Worm (Caenorhabditis elegans) whole organism, L4 larva: ENCODE data around the gene npr-8.

Source experiments
- F10B5.3 ChIP-seq: sonication (generic microtip); optimal IDR thresholded peaks from 2 replicates; lab custom pipeline; 2016; ENCODE audit warnings: mild to moderate bottlenecking, missing genetic modification characterization, missing compliant biosample characterization
- F26F4.8 ChIP-seq: fragments of 200-800 bp; sonication (Bioruptor generic); conservative IDR thresholded peaks from 2 replicates; pipeline ENCODE4 v1.3.6; 2022; ENCODE audit warnings: missing genetic modification characterization, missing compliant biosample characterization
- F44E2.7 ChIP-seq: fragments of 200-800 bp; sonication (Bioruptor generic); IDR thresholded peaks from 2 replicates; pipeline ENCODE4 v2.1.2; 2022; ENCODE audit warnings: missing genetic modification characterization, missing compliant biosample characterization
- F49E8.2 ChIP-seq: sonication (generic microtip); optimal IDR thresholded peaks from 2 replicates; lab custom pipeline; 2016; ENCODE audit warnings: missing compliant biosample characterization, mild to moderate bottlenecking, missing genetic modification characterization, borderline replicate concordance
- R02D3.7 ChIP-seq: fragments of 150-350 bp; sonication (generic microtip); optimal IDR thresholded peaks from 3 replicates; lab custom pipeline; 2014; ENCODE audit warnings: missing biosample characterization, missing genetic modification characterization
- Y48G9A.11 ChIP-seq: fragments of 200-800 bp; sonication (Bioruptor generic); IDR thresholded peaks from 2 replicates; pipeline ENCODE4 v1.3.6; 2022; ENCODE audit warnings: missing genetic modification reagents, missing genetic modification characterization, missing compliant biosample characterization
- Y5F2A.4 ChIP-seq: fragments of 200-800 bp; sonication (Bioruptor generic); optimal IDR thresholded peaks from 2 replicates; lab custom pipeline; 2018; ENCODE audit warnings: mild to moderate bottlenecking, missing genetic modification characterization, missing compliant biosample characterization
- ZK337.2 ChIP-seq: fragments of 200-800 bp; sonication (Bioruptor generic); IDR thresholded peaks from 2 replicates; pipeline ENCODE4 v1.3.6; 2022; ENCODE audit warnings: missing genetic modification reagents, missing genetic modification characterization, missing compliant biosample characterization
- ZK546.5 ChIP-seq, 2 experiments: sonication (generic microtip); optimal IDR thresholded peaks; 2 replicates each; lab custom pipeline; 2017; ENCODE audit warnings: missing biosample characterization in 2 of 2, missing genetic modification characterization in 2 of 2
- ama-1 ChIP-seq: fragments of 150-350 bp; optimal IDR thresholded peaks from 2 replicates; lab custom pipeline; 2014; ENCODE audit warnings: inconsistent platforms, mixed read lengths
- arid-1 ChIP-seq: fragments of 200-800 bp; sonication (Bioruptor generic); conservative IDR thresholded peaks from 2 replicates; pipeline ENCODE4 v1.3.6; 2022; ENCODE audit warnings: missing genetic modification reagents, missing genetic modification characterization, missing compliant biosample characterization
- attf-4 ChIP-seq: sonication (generic microtip); optimal IDR thresholded peaks from 3 replicates; lab custom pipeline; 2017; ENCODE audit warnings: missing biosample characterization, missing genetic modification characterization
- ceh-20 ChIP-seq: fragments of 200-800 bp; sonication (Bioruptor generic); IDR thresholded peaks from 2 replicates; pipeline ENCODE4 v1.3.6; 2022; ENCODE audit warnings: missing genetic modification reagents, missing genetic modification characterization, missing compliant biosample characterization
- ceh-82 ChIP-seq: sonication (generic microtip); optimal IDR thresholded peaks from 2 replicates; lab custom pipeline; 2017; ENCODE audit warnings: missing biosample characterization, missing genetic modification characterization
- ces-1 ChIP-seq: fragments of 150-350 bp; sonication (generic microtip); optimal IDR thresholded peaks from 4 replicates; lab custom pipeline; 2014; ENCODE audit warnings: missing biosample characterization, missing genetic modification reagents, missing genetic modification characterization
- cey-2 ChIP-seq: sonication (generic microtip); optimal IDR thresholded peaks from 3 replicates; lab custom pipeline; 2017; ENCODE audit warnings: missing genetic modification characterization, mild to moderate bottlenecking, missing compliant biosample characterization, antibody characterized with exemption, borderline replicate concordance; ENCODE audit not compliant: insufficient read depth
- ctbp-1 ChIP-seq: fragments of 200-800 bp; sonication (Bioruptor generic); IDR thresholded peaks from 2 replicates; pipeline ENCODE4 v1.3.6; 2022; ENCODE audit warnings: missing genetic modification reagents, missing genetic modification characterization, missing compliant biosample characterization
- daf-12 ChIP-seq: fragments of 150-350 bp; optimal IDR thresholded peaks from 2 replicates; lab custom pipeline; 2014; ENCODE audit warnings: missing biosample characterization, missing genetic modification reagents, missing genetic modification characterization
- daf-8 ChIP-seq: fragments of 200-800 bp; sonication (Bioruptor generic); IDR thresholded peaks from 2 replicates; pipeline ENCODE4 v1.3.6; 2022; ENCODE audit warnings: missing genetic modification characterization, missing compliant biosample characterization
- dmd-8 ChIP-seq: fragments of 200-800 bp; sonication (Bioruptor generic); IDR thresholded peaks from 2 replicates; pipeline ENCODE4 v1.3.6; 2022; ENCODE audit warnings: missing genetic modification characterization, missing compliant biosample characterization
- dve-1 ChIP-seq: sonication (generic microtip); optimal IDR thresholded peaks from 2 replicates; lab custom pipeline; 2017; ENCODE audit warnings: antibody characterized with exemption, mild to moderate bottlenecking, missing genetic modification characterization, missing compliant biosample characterization; ENCODE audit not compliant: insufficient read depth
- egl-27 ChIP-seq: sonication (generic microtip); optimal IDR thresholded peaks from 3 replicates; lab custom pipeline; 2017; ENCODE audit warnings: missing biosample characterization, missing genetic modification reagents, missing genetic modification characterization
- egl-43 ChIP-seq: fragments of 200-800 bp; sonication (Bioruptor generic); IDR thresholded peaks from 2 replicates; pipeline ENCODE4 v1.3.6; 2022; ENCODE audit warnings: missing genetic modification reagents, missing genetic modification characterization, missing compliant biosample characterization
- fkh-10 ChIP-seq: fragments of 150-350 bp; optimal IDR thresholded peaks from 2 replicates; lab custom pipeline; 2014; ENCODE audit warnings: missing biosample characterization, missing genetic modification reagents, missing genetic modification characterization
- fos-1 ChIP-seq: fragments of 150-350 bp; optimal IDR thresholded peaks from 2 replicates; lab custom pipeline; 2014; ENCODE audit warnings: missing biosample characterization, missing genetic modification characterization
- gei-8 ChIP-seq: fragments of 200-800 bp; sonication (Bioruptor generic); optimal IDR thresholded peaks from 2 replicates; lab custom pipeline; 2018; ENCODE audit warnings: mild to moderate bottlenecking, missing genetic modification characterization, missing compliant biosample characterization
- hif-1 ChIP-seq, 2 experiments: sonication (generic microtip); optimal IDR thresholded peaks; 2 replicates each; lab custom pipeline; 2016 to 2017; ENCODE audit warnings: missing compliant biosample characterization in 2 of 2, missing genetic modification characterization in 2 of 2, missing genetic modification reagents in 2 of 2, missing genotype in 2 of 2, mild to moderate bottlenecking in 1 of 2
- hlh-30 ChIP-seq: sonication (generic microtip); optimal IDR thresholded peaks from 2 replicates; lab custom pipeline; 2017; ENCODE audit warnings: antibody characterized with exemption, mild to moderate bottlenecking, missing genetic modification characterization, missing compliant biosample characterization; ENCODE audit not compliant: insufficient read depth
- hmg-1.1 ChIP-seq: fragments of 200-800 bp; sonication (Bioruptor generic); IDR thresholded peaks from 2 replicates; pipeline ENCODE4 v1.3.6; 2022; ENCODE audit warnings: missing genetic modification reagents, missing genetic modification characterization, missing compliant biosample characterization
- lin-1 ChIP-seq: fragments of 200-800 bp; sonication (Bioruptor generic); IDR thresholded peaks from 2 replicates; pipeline ENCODE4 v1.3.6; 2022; ENCODE audit warnings: missing genetic modification reagents, missing genetic modification characterization, missing compliant biosample characterization
- lin-38 ChIP-seq: fragments of 200-800 bp; sonication (Bioruptor generic); IDR thresholded peaks from 2 replicates; pipeline ENCODE4 v1.3.6; 2022; ENCODE audit warnings: missing genetic modification reagents, missing genetic modification characterization, missing compliant biosample characterization
- lir-3 ChIP-seq: sonication (generic microtip); optimal IDR thresholded peaks from 2 replicates; lab custom pipeline; 2016; ENCODE audit warnings: mild to moderate bottlenecking, missing genetic modification characterization, missing compliant biosample characterization
- madf-9 ChIP-seq: fragments of 200-800 bp; sonication (Bioruptor generic); conservative IDR thresholded peaks from 2 replicates; pipeline ENCODE4 v1.3.6; 2022; ENCODE audit warnings: missing genetic modification reagents, missing genetic modification characterization, missing compliant biosample characterization
- mdt-29 ChIP-seq: fragments of 200-800 bp; sonication (Bioruptor generic); IDR thresholded peaks from 2 replicates; pipeline ENCODE4 v1.3.6; 2022; ENCODE audit warnings: missing genetic modification reagents, missing genetic modification characterization, missing compliant biosample characterization
- nhr-10 ChIP-seq: fragments of 150-350 bp; optimal IDR thresholded peaks from 2 replicates; lab custom pipeline; 2014; ENCODE audit warnings: missing biosample characterization, missing genetic modification characterization
- nhr-11 ChIP-seq: fragments of 150-350 bp; optimal IDR thresholded peaks from 2 replicates; lab custom pipeline; 2014; ENCODE audit warnings: missing biosample characterization, missing genetic modification characterization
- nhr-237 ChIP-seq: sonication (generic microtip); optimal IDR thresholded peaks from 2 replicates; lab custom pipeline; 2017; ENCODE audit warnings: missing biosample characterization, missing genetic modification characterization
- nhr-25 ChIP-seq: sonication (generic microtip); optimal IDR thresholded peaks from 2 replicates; lab custom pipeline; 2017; ENCODE audit warnings: missing genetic modification characterization, mild to moderate bottlenecking, missing compliant biosample characterization, antibody characterized with exemption, moderate library complexity, borderline replicate concordance; ENCODE audit not compliant: insufficient read depth
- nhr-77 ChIP-seq: fragments of 150-350 bp; optimal IDR thresholded peaks from 2 replicates; lab custom pipeline; 2014; ENCODE audit warnings: missing biosample characterization, missing genetic modification characterization
- pqm-1 ChIP-seq: sonication (generic microtip); optimal IDR thresholded peaks from 2 replicates; lab custom pipeline; 2017; ENCODE audit warnings: missing biosample characterization, missing genetic modification characterization
- rbr-2 ChIP-seq: sonication (generic microtip); optimal IDR thresholded peaks from 2 replicates; lab custom pipeline; 2016; ENCODE audit warnings: missing genotype, missing genetic modification characterization, missing compliant biosample characterization
- snpc-4 ChIP-seq: fragments of 150-350 bp; optimal IDR thresholded peaks from 2 replicates; lab custom pipeline; 2014; ENCODE audit warnings: missing biosample characterization, missing genetic modification characterization
- spr-1 ChIP-seq: sonication (generic microtip); optimal IDR thresholded peaks from 2 replicates; lab custom pipeline; 2016; ENCODE audit warnings: mild to moderate bottlenecking, missing genetic modification characterization, missing compliant biosample characterization
- spr-3 ChIP-seq: fragments of 200-800 bp; sonication (Bioruptor generic); optimal IDR thresholded peaks from 2 replicates; lab custom pipeline; 2018; ENCODE audit warnings: mild to moderate bottlenecking, missing genetic modification characterization, missing compliant biosample characterization
- tag-97 ChIP-seq: fragments of 200-800 bp; sonication (Bioruptor generic); IDR thresholded peaks from 2 replicates; pipeline ENCODE4 v1.3.6; 2022; ENCODE audit warnings: missing genetic modification characterization, missing compliant biosample characterization
- tra-1 ChIP-seq: fragments of 200-800 bp; sonication (Bioruptor generic); IDR thresholded peaks from 2 replicates; pipeline ENCODE4 v1.3.6; 2022; ENCODE audit warnings: missing genetic modification reagents, missing genetic modification characterization, missing compliant biosample characterization
- unc-39 ChIP-seq: sonication (generic microtip); optimal IDR thresholded peaks from 2 replicates; lab custom pipeline; 2017; ENCODE audit warnings: missing biosample characterization, missing genetic modification characterization
- zag-1 ChIP-seq: fragments of 150-350 bp; optimal IDR thresholded peaks from 2 replicates; lab custom pipeline; 2014; ENCODE audit warnings: missing biosample characterization, missing genetic modification characterization
- zfp-3 ChIP-seq: fragments of 200-800 bp; sonication (Bioruptor generic); conservative IDR thresholded peaks from 2 replicates; pipeline ENCODE4 v1.3.6; 2022; ENCODE audit warnings: missing genetic modification reagents, missing genetic modification characterization, missing compliant biosample characterization
- zip-2 ChIP-seq: fragments of 150-350 bp; optimal IDR thresholded peaks from 2 replicates; lab custom pipeline; 2014; ENCODE audit warnings: missing biosample characterization, missing genetic modification characterization
- ztf-11 ChIP-seq: fragments of 150-350 bp; optimal IDR thresholded peaks from 2 replicates; lab custom pipeline; 2014; ENCODE audit warnings: missing biosample characterization, missing genetic modification characterization
- ztf-7 ChIP-seq: fragments of 150-350 bp; optimal IDR thresholded peaks from 2 replicates; lab custom pipeline; 2014; ENCODE audit warnings: missing biosample characterization, missing genetic modification characterization

npr-8 gene

DNA sequence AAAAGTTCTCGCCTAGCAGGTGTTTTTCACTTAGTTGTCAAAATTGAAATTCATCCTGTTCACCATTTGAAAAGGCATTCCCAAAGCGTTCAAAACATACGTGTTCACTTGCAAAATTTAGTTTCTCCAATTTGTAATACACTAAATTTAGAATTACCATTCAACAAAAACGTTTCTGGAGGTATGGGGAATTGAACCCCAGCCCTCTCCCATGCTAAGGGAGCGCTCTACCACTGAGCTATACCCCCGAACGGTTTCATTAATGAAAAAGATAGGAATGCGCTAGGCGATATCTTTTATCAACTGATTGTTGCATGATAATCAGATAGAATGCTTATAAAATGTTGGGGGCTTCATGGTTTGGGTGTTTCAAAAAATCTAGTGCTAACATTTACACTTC lies 1.5 kb downstream of the npr-8 start (continued):
- TF ChIP-seq unc-39 (tag; lab: Kevin White, UChicago) = no peak
- no peak for TF ChIP-seq dve-1 (tag; lab: Kevin White, UChicago)
- no peak for TF ChIP-seq hmg-1.1 (GFP tag; lab: Robert Waterston, UW)
- no peak for TF ChIP-seq ztf-11 (tag; lab: Kevin White, UChicago)
- TF ChIP-seq cey-2 (tag; lab: Kevin White, UChicago) = no peak
- no peak for TF ChIP-seq fos-1 (tag; lab: Kevin White, UChicago)
- no peak for TF ChIP-seq Y5F2A.4
- peak; percentile 19 for TF ChIP-seq hlh-30 (tag; lab: Kevin White, UChicago)
- TF ChIP-seq hif-1 (tag; optimal IDR thresholded peaks at IDR 0.05; lab: Kevin White, UChicago) = no peak
- 0 out of 2 replicates have a peak, but pooled peaks have one; percentile 22 for TF ChIP-seq tra-1 (GFP tag; lab: Robert Waterston, UW)
- no peak for TF ChIP-seq tag-97 (GFP tag; lab: Robert Waterston, UW)
- no peak for TF ChIP-seq daf-8 (GFP tag; lab: Robert Waterston, UW)
- TF ChIP-seq spr-1 (tag; lab: Kevin White, UChicago) = no peak
- no peak for TF ChIP-seq nhr-77 (tag; lab: Kevin White, UChicago)
- no peak for TF ChIP-seq ztf-7 (tag; lab: Kevin White, UChicago)
- TF ChIP-seq F49E8.2 (tag; lab: Kevin White, UChicago) = peak; percentile 9
- TF ChIP-seq ctbp-1 (GFP tag; lab: Robert Waterston, UW) = peak; percentile 50; the same call in 1 of the 2 replicates
- TF ChIP-seq nhr-237 (tag; lab: Kevin White, UChicago) = no peak
- no peak for TF ChIP-seq egl-27
- TF ChIP-seq lin-1 (GFP tag; lab: Robert Waterston, UW) = 0 out of 2 replicates have a peak, but pooled peaks have one; percentile 37
- TF ChIP-seq madf-9 = no peak
- no peak for TF ChIP-seq ama-1 (lab: Kevin White, UChicago)
- TF ChIP-seq gei-8 (GFP tag; lab: Kevin White, UChicago) = peak; percentile 22
- TF ChIP-seq Y48G9A.11 = no peak
- TF ChIP-seq ces-1 (GFP tag; lab: Kevin White, UChicago) = no peak
- TF ChIP-seq F44E2.7 (GFP tag; lab: Robert Waterston, UW) = no peak
- TF ChIP-seq ceh-82 = no peak
- no peak for TF ChIP-seq mdt-29
- TF ChIP-seq zip-2 (tag; lab: Kevin White, UChicago) = no peak
- TF ChIP-seq dmd-8 = no peak
- TF ChIP-seq fkh-10 (GFP tag; lab: Kevin White, UChicago) = no peak
- no peak for TF ChIP-seq ZK546.5 (tag; optimal IDR thresholded peaks at IDR 0.05; lab: Kevin White, UChicago)
- TF ChIP-seq attf-4 (tag; lab: Kevin White, UChicago) = no peak
- TF ChIP-seq zag-1 (tag; lab: Kevin White, UChicago) = no peak
- no peak for TF ChIP-seq lin-38 (GFP tag; lab: Robert Waterston, UW)
- no peak for TF ChIP-seq nhr-10
- TF ChIP-seq pqm-1 (tag; lab: Kevin White, UChicago) = no peak
- TF ChIP-seq egl-43 (GFP tag; lab: Robert Waterston, UW) = no peak
- TF ChIP-seq F10B5.3 = no peak
- TF ChIP-seq nhr-11 = no peak
- no peak for TF ChIP-seq daf-12 (tag; lab: Kevin White, UChicago)
- TF ChIP-seq arid-1 (GFP tag; lab: Robert Waterston, UW) = peak; percentile 53; the same call in 1 of the 2 replicates
- no peak for TF ChIP-seq zfp-3 (GFP tag; lab: Robert Waterston, UW)
- no peak for TF ChIP-seq spr-3 (GFP tag; lab: Kevin White, UChicago)
- TF ChIP-seq ZK337.2 = no peak
- TF ChIP-seq R02D3.7 (tag; lab: Kevin White, UChicago) = no peak
- TF ChIP-seq rbr-2 (tag; lab: Kevin White, UChicago) = no peak
- no peak for TF ChIP-seq nhr-25 (tag; lab: Kevin White, UChicago)
- 0 out of 2 replicates have a peak, but pooled peaks have one; percentile 69 for TF ChIP-seq F26F4.8
- no peak for TF ChIP-seq ceh-20 (GFP tag; lab: Robert Waterston, UW)
- TF ChIP-seq snpc-4 (tag; lab: Kevin White, UChicago) = no peak
- no peak for TF ChIP-seq lir-3 (tag; lab: Kevin White, UChicago)
